Fruit fly (Drosophila melanogaster): ENCODE data around the gene CG5078.
A peak's percentile ranks its signal among the peaks of the same experiment; 100 is the strongest.

The CG5078 gene

DNA sequence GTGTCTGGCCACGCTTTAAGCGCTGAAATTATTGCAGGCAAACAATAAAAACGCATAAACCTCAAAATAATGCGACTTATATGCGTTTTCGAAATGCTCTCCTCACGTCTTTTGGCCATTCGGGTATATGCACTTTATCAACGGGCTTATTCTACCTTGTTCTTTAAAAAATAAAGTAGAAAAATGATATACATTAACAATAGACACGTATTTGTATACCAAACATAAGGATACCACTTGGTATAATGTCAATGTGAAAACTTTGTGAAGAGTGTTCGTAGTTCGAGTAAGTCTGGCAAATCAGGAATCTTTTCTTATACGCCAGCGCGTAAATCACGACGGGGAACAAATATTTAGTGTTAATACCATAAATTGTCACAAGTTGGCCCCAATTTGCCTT is 50.5 kb downstream of the CG5078 start (continued):
- TF ChIP-seq Scr (GFP tag; IDR thresholded peaks at IDR 0.05; ENCODE audit: partially characterized antibody), result no peak
- peak; percentile 20 for TF ChIP-seq nom (GFP tag; optimal IDR thresholded peaks at IDR 0.05)
- no peak for TF ChIP-seq CG17361 (GFP tag; IDR thresholded peaks at IDR 0.05)
- peak; percentile 21 for TF ChIP-seq Blimp-1 (GFP tag; optimal IDR thresholded peaks at IDR 0.05)
- TF ChIP-seq phol (tag; optimal IDR thresholded peaks at IDR 0.05), result peak; percentile 19
- peak; percentile 58 for TF ChIP-seq oc (tag; optimal IDR thresholded peaks at IDR 0.05)
- TF ChIP-seq zfh1 (GFP tag; IDR thresholded peaks at IDR 0.05), result peak; percentile 38; the same call in 1 of the 3 replicates
- TF ChIP-seq CG17359 (tag; optimal IDR thresholded peaks at IDR 0.05), result peak; percentile 36
- TF ChIP-seq dysf (GFP tag; IDR thresholded peaks at IDR 0.05), result no peak
- peak; percentile 9 for TF ChIP-seq CG2678 (tag; optimal IDR thresholded peaks at IDR 0.05)
- TF ChIP-seq bbx (GFP tag; IDR thresholded peaks at IDR 0.05; ENCODE audit: partially characterized antibody), result no peak
- no peak for TF ChIP-seq wek (GFP tag; optimal IDR thresholded peaks at IDR 0.05)
- TF ChIP-seq CG18262 (tag; optimal IDR thresholded peaks at IDR 0.05), result peak; percentile 9
- peak; percentile 63 for TF ChIP-seq Sox102F (GFP tag; optimal IDR thresholded peaks at IDR 0.05)
- TF ChIP-seq CG12219 (GFP tag; optimal IDR thresholded peaks at IDR 0.05), result no peak
- TF ChIP-seq YL-1 (GFP tag; optimal IDR thresholded peaks at IDR 0.05), result no peak
- no peak for TF ChIP-seq CrebB (tag; optimal IDR thresholded peaks at IDR 0.05)
- TF ChIP-seq Hsf (GFP tag; optimal IDR thresholded peaks at IDR 0.05), result no peak
- peak; percentile 42 for TF ChIP-seq CG11504 (tag; optimal IDR thresholded peaks at IDR 0.05)
- TF ChIP-seq unc-4 (GFP tag; IDR thresholded peaks at IDR 0.05; ENCODE audit: partially characterized antibody), result no peak
- TF ChIP-seq Pdp1 (GFP tag; optimal IDR thresholded peaks at IDR 0.05), result no peak
- TF ChIP-seq ERR (GFP tag; optimal IDR thresholded peaks at IDR 0.05), result no peak
- TF ChIP-seq CG7839 (tag; optimal IDR thresholded peaks at IDR 0.05), result peak; percentile 28
- no peak for TF ChIP-seq lola (GFP tag; optimal IDR thresholded peaks at IDR 0.05)
- TF ChIP-seq CG13287 (GFP tag; IDR thresholded peaks at IDR 0.05; ENCODE audit: partially characterized antibody), result no peak
- no peak for TF ChIP-seq Poxn (GFP tag; IDR thresholded peaks at IDR 0.05)
- TF ChIP-seq CG2712 (tag; optimal IDR thresholded peaks at IDR 0.05), result peak; percentile 33
- no peak for TF ChIP-seq CG30403 (GFP tag; optimal IDR thresholded peaks at IDR 0.05)
- no peak for TF ChIP-seq odd (GFP tag; optimal IDR thresholded peaks at IDR 0.05)
- TF ChIP-seq CG13424 (tag; optimal IDR thresholded peaks at IDR 0.05), result peak; percentile 19
- peak; percentile 26; the same call in 1 of the 2 replicates for TF ChIP-seq esg (GFP tag; conservative IDR thresholded peaks at IDR 0.05)
- no peak for TF ChIP-seq CG17568 (GFP tag; optimal IDR thresholded peaks at IDR 0.05)
- TF ChIP-seq ato (GFP tag; IDR thresholded peaks at IDR 0.05; ENCODE audit: partially characterized antibody), result no peak
- no peak for TF ChIP-seq chn (GFP tag; optimal IDR thresholded peaks at IDR 0.05)
- TF ChIP-seq Lhr (GFP tag; optimal IDR thresholded peaks at IDR 0.05), result no peak
- TF ChIP-seq dmrt99B (tag; optimal IDR thresholded peaks at IDR 0.05), result peak; percentile 41
- no peak for TF ChIP-seq prd (optimal IDR thresholded peaks at IDR 0.05)
- TF ChIP-seq prd (GFP tag; IDR thresholded peaks at IDR 0.05), result peak; percentile 38; the same call in 1 of the 3 replicates
- TF ChIP-seq Oli (tag; optimal IDR thresholded peaks at IDR 0.05), result peak; percentile 46
- TF ChIP-seq MESR4 (GFP tag; optimal IDR thresholded peaks at IDR 0.05), result no peak
- TF ChIP-seq ac (GFP tag; optimal IDR thresholded peaks at IDR 0.05), result no peak
- TF ChIP-seq CG1832 (GFP tag; optimal IDR thresholded peaks at IDR 0.05), result no peak
- no peak for TF ChIP-seq CG2129 (GFP tag; IDR thresholded peaks at IDR 0.05; ENCODE audit: partially characterized antibody)
- TF ChIP-seq unpg (GFP tag; optimal IDR thresholded peaks at IDR 0.05), result peak; percentile 16
- TF ChIP-seq CG9817 (tag; optimal IDR thresholded peaks at IDR 0.05), result no peak
- TF ChIP-seq CG10366 (GFP tag; IDR thresholded peaks at IDR 0.05), result peak; percentile 7; the same call in 1 of the 2 replicates
- TF ChIP-seq lbe (GFP tag; optimal IDR thresholded peaks at IDR 0.05), result peak; percentile 48
- TF ChIP-seq Ets65A (GFP tag), result peak; percentile 47
- TF ChIP-seq jumu (GFP tag; optimal IDR thresholded peaks at IDR 0.05), result no peak
